Worm (Caenorhabditis elegans) whole organism, L4/young adult: ENCODE results near the gene srj-8.

Experiments used
- W03F9.2 ChIP-seq: fragments of 150-350 bp; optimal IDR thresholded peaks from 2 replicates; lab custom pipeline; 2014; ENCODE audit warnings: missing biosample characterization, missing genetic modification characterization
- dao-5 ChIP-seq: sonication (generic microtip); optimal IDR thresholded peaks from 2 replicates; lab custom pipeline; 2016; ENCODE audit warnings: missing genotype, missing genetic modification characterization, moderate library complexity, missing compliant biosample characterization
- him-1 ChIP-seq: sonication (generic microtip); optimal IDR thresholded peaks from 2 replicates; lab custom pipeline; 2016; ENCODE audit warnings: missing genotype, missing genetic modification reagents, missing genetic modification characterization, missing compliant biosample characterization

- TF ChIP-seq dao-5 (tag; lab: Kevin White, UChicago) (no peak), him-1 (tag; lab: Kevin White, UChicago) (no peak), W03F9.2 (tag; lab: Kevin White, UChicago) (no peak)
These were observed at the start of gene srj-8 for ce11 chrV:3247515-3247914.
